Fruit fly (Drosophila melanogaster): Measurements from ENCODE around the gene HIP.

The HIP gene

dm6 chrX:3832226-3832625, 33.3 kb downstream of the HIP start (continued):
- peak; percentile 27 for TF ChIP-seq dmrt11E (tag; optimal IDR thresholded peaks at IDR 0.05)
- TF ChIP-seq CG15269 (tag; optimal IDR thresholded peaks at IDR 0.05): no peak
- TF ChIP-seq dan (GFP tag; IDR thresholded peaks at IDR 0.05): no peak
- TF ChIP-seq CG11398 (GFP tag; optimal IDR thresholded peaks at IDR 0.05): no peak
- TF ChIP-seq MTF-1 (GFP tag; optimal IDR thresholded peaks at IDR 0.05; ENCODE audit: borderline replicate concordance): peak; percentile 61
- TF ChIP-seq CG15696 (tag; optimal IDR thresholded peaks at IDR 0.05): peak; percentile 67
- no peak for TF ChIP-seq CG17802 (tag; optimal IDR thresholded peaks at IDR 0.05)
- no peak for TF ChIP-seq gro (GFP tag; optimal IDR thresholded peaks at IDR 0.05)
- no peak for TF ChIP-seq Mes4 (GFP tag; optimal IDR thresholded peaks at IDR 0.05)
- no peak for TF ChIP-seq grau (tag; optimal IDR thresholded peaks at IDR 0.05)
- no peak for TF ChIP-seq otp (GFP tag; IDR thresholded peaks at IDR 0.05)
- TF ChIP-seq pb (GFP tag; optimal IDR thresholded peaks at IDR 0.05): no peak
- no peak for TF ChIP-seq pros (GFP tag; optimal IDR thresholded peaks at IDR 0.05)
- TF ChIP-seq Nf-YB (GFP tag; optimal IDR thresholded peaks at IDR 0.05): no peak
- TF ChIP-seq NC2α (GFP tag; optimal IDR thresholded peaks at IDR 0.05): no peak
- TF ChIP-seq CG4328 (GFP tag; optimal IDR thresholded peaks at IDR 0.05): no peak
- TF ChIP-seq wor (GFP tag; IDR thresholded peaks at IDR 0.05): no peak
- no peak for TF ChIP-seq Max (GFP tag; optimal IDR thresholded peaks at IDR 0.05)
- no peak for TF ChIP-seq CG1233 (GFP tag; optimal IDR thresholded peaks at IDR 0.05)
- TF ChIP-seq CG10979 (tag; optimal IDR thresholded peaks at IDR 0.05): no peak
- no peak for TF ChIP-seq CG1832 (GFP tag; optimal IDR thresholded peaks at IDR 0.05)
- TF ChIP-seq CG2889 (GFP tag; IDR thresholded peaks at IDR 0.05): no peak
- TF ChIP-seq CG33557 (GFP tag; optimal IDR thresholded peaks at IDR 0.05): peak; percentile 13
- no peak for TF ChIP-seq Fer1 (GFP tag; optimal IDR thresholded peaks at IDR 0.05)
- no peak for TF ChIP-seq CG1602 (GFP tag; optimal IDR thresholded peaks at IDR 0.05)
- no peak for TF ChIP-seq CG17361 (GFP tag; IDR thresholded peaks at IDR 0.05)
- TF ChIP-seq CG2712 (tag; optimal IDR thresholded peaks at IDR 0.05): peak; percentile 9
- no peak for TF ChIP-seq corto (GFP tag; optimal IDR thresholded peaks at IDR 0.05)
- TF ChIP-seq trem (tag; optimal IDR thresholded peaks at IDR 0.05): no peak
- TF ChIP-seq CG6813 (GFP tag; optimal IDR thresholded peaks at IDR 0.05): peak; percentile 6
- no peak for TF ChIP-seq vfl (GFP tag; optimal IDR thresholded peaks at IDR 0.05)
- no peak for TF ChIP-seq Hr3 (GFP tag; optimal IDR thresholded peaks at IDR 0.05)
- peak; percentile 48 for TF ChIP-seq kni (GFP tag; optimal IDR thresholded peaks at IDR 0.05)
- TF ChIP-seq lilli (GFP tag; optimal IDR thresholded peaks at IDR 0.05): no peak
- TF ChIP-seq CG17829 (tag; optimal IDR thresholded peaks at IDR 0.05): no peak
- TF ChIP-seq fd102C (GFP tag; optimal IDR thresholded peaks at IDR 0.05): peak; percentile 64
- TF ChIP-seq Pdp1 (GFP tag; optimal IDR thresholded peaks at IDR 0.05): no peak
- no peak for TF ChIP-seq grn (GFP tag; optimal IDR thresholded peaks at IDR 0.05)
- no peak for TF ChIP-seq CG31388 (GFP tag; optimal IDR thresholded peaks at IDR 0.05)
- TF ChIP-seq lola (GFP tag; optimal IDR thresholded peaks at IDR 0.05): peak in 1 of 3 experiments; percentile 11
- TF ChIP-seq CG9215 (GFP tag; IDR thresholded peaks at IDR 0.05): no peak
- TF ChIP-seq Ets65A (GFP tag): no peak
- TF ChIP-seq TFAM (GFP tag; optimal IDR thresholded peaks at IDR 0.05): no peak
- TF ChIP-seq CG4617 (GFP tag; optimal IDR thresholded peaks at IDR 0.05; ENCODE audit: borderline replicate concordance): no peak
- no peak for TF ChIP-seq sug (tag; optimal IDR thresholded peaks at IDR 0.05)
- no peak for TF ChIP-seq luna (GFP tag; optimal IDR thresholded peaks at IDR 0.05)
- TF ChIP-seq CG1603 (tag; optimal IDR thresholded peaks at IDR 0.05): peak; percentile 15
- peak; percentile 63 for TF ChIP-seq HLHmδ (GFP tag; optimal IDR thresholded peaks at IDR 0.05)
- TF ChIP-seq CG12071 (GFP tag; optimal IDR thresholded peaks at IDR 0.05): no peak
- TF ChIP-seq CG17359 (tag; optimal IDR thresholded peaks at IDR 0.05): no peak
- TF ChIP-seq zfh1 (GFP tag; IDR thresholded peaks at IDR 0.05): no peak
